Worm (Caenorhabditis elegans): Measurements from ENCODE around the gene cku-80.

The cku-80 gene

DNA sequence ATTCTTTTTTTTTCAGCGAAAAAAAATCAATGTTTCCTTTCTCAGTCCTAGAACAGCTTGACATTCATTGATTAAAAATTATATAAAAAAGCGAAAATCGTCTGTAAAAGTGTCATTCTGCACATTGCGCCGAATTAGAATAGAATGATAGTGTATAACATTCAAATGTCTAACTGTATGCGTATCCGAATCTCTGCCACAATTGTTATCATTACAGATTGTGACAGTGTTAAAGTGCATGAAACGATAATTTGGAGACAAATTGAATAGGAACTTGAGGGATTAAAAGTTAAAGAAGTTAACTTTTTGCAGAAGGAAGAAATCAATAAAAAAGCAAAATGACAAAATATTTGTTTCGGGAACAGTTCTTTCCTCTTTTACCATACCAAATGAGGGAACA lies 48.7 kb downstream of the cku-80 start:
- peak; percentile 6 for TF ChIP-seq pqm-1 (tag; optimal IDR thresholded peaks at IDR 0.05)
- peak; percentile 64 for TF ChIP-seq elt-2 (tag; optimal IDR thresholded peaks at IDR 0.05)
- no peak for TF ChIP-seq zag-1 (tag; optimal IDR thresholded peaks at IDR 0.05)
- TF ChIP-seq nhr-23 (tag; optimal IDR thresholded peaks at IDR 0.05): no peak

DNA sequence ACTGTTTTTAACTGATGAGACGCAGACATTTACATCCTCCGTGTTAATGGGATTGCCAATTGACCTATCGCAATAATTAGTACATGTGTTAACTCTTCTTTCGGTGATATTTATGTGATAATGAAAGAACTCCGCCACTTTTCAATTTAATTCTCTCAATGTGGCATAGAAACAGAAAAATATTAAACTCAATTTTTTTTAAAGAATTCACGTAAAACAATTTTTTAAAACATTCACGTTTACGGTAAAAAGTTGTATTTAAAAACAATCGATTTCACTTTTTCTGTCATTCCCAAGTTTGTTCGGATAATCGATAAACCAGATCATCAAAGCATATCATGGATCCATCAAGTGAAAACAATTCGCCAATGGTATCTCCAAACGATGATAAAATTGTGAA lies 49.2 kb downstream of the cku-80 start, which contains the start of gene mstr-2:
mstr-2 (plus strand) TSS at position 301 of the 400 bp plus-strand sequence.
- TF ChIP-seq nhr-12 (tag; optimal IDR thresholded peaks at IDR 0.05) (no peak), fos-1 (tag; optimal IDR thresholded peaks at IDR 0.05) (no peak), ceh-16 (tag; optimal IDR thresholded peaks at IDR 0.05) (no peak), ceh-28 (tag; optimal IDR thresholded peaks at IDR 0.05) (no peak)

DNA sequence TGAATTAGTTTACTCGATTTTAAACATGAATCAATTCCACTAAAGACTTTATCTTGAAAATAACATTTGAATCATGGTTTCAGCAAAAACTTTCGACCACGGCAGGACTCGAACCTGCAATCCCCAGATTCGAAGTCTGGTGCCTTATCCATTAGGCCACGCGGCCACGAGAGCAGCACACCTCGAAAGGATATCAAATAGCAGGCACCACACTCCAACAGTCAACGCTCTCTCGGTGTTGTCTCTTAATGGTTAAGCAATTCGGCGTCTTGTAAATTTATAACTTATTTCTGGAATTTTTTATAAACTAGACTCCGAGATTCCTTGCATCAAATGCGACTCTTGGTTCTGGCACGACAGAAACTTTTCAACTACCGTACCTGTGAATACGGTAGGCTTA lies 51.1 kb downstream of the cku-80 start:
- TF ChIP-seq ama-1 (optimal IDR thresholded peaks at IDR 0.05): peak; percentile 46
- TF ChIP-seq ceh-9 (tag; optimal IDR thresholded peaks at IDR 0.05): no peak
- TF ChIP-seq R02D3.7 (tag; optimal IDR thresholded peaks at IDR 0.05): no peak
- no peak for TF ChIP-seq ztf-11 (tag; optimal IDR thresholded peaks at IDR 0.05)
- TF ChIP-seq ZK546.5 (tag; optimal IDR thresholded peaks at IDR 0.05): no peak
- TF ChIP-seq tbx-2 (tag; optimal IDR thresholded peaks at IDR 0.05): peak; percentile 52
- TF ChIP-seq nhr-77 (tag; optimal IDR thresholded peaks at IDR 0.05): no peak
- TF ChIP-seq lin-39 (tag; optimal IDR thresholded peaks at IDR 0.05): peak; percentile 28
- peak; percentile 56 for TF ChIP-seq nhr-23 (tag; optimal IDR thresholded peaks at IDR 0.05)
- peak; percentile 8 for TF ChIP-seq pqm-1 (tag; optimal IDR thresholded peaks at IDR 0.05)
- no peak for TF ChIP-seq nhr-28 (tag; optimal IDR thresholded peaks at IDR 0.05)
- TF ChIP-seq pha-4 (tag; optimal IDR thresholded peaks at IDR 0.05): peak; percentile 40
- peak; percentile 11 for TF ChIP-seq egl-27 (tag; optimal IDR thresholded peaks at IDR 0.05)
- no peak for TF ChIP-seq ceh-16 (tag; optimal IDR thresholded peaks at IDR 0.05)
- peak; percentile 78 for TF ChIP-seq nhr-43 (tag; optimal IDR thresholded peaks at IDR 0.05; ENCODE audit: poor library complexity, severe bottlenecking)
- no peak for TF ChIP-seq mdl-1 (tag; optimal IDR thresholded peaks at IDR 0.05)
- no peak for TF ChIP-seq egl-5 (tag; optimal IDR thresholded peaks at IDR 0.05)
- no peak for TF ChIP-seq ceh-82 (tag; optimal IDR thresholded peaks at IDR 0.05)
- TF ChIP-seq unc-39 (tag; optimal IDR thresholded peaks at IDR 0.05): no peak
- no peak for TF ChIP-seq nhr-25 (tag; optimal IDR thresholded peaks at IDR 0.05)
- no peak for TF ChIP-seq fkh-10 (GFP tag; optimal IDR thresholded peaks at IDR 0.05)
- TF ChIP-seq lin-15B (tag; optimal IDR thresholded peaks at IDR 0.05): peak; percentile 31
- TF ChIP-seq jun-1 (tag; optimal IDR thresholded peaks at IDR 0.05): peak; percentile 18
- TF ChIP-seq snpc-4 (tag; optimal IDR thresholded peaks at IDR 0.05): peak; percentile 28
- no peak for TF ChIP-seq eor-1 (tag; optimal IDR thresholded peaks at IDR 0.05)
- no peak for TF ChIP-seq elt-1 (tag; optimal IDR thresholded peaks at IDR 0.05)
- no peak for TF ChIP-seq nhr-67 (tag; optimal IDR thresholded peaks at IDR 0.05)
- no peak for TF ChIP-seq nhr-11 (tag; optimal IDR thresholded peaks at IDR 0.05)
- TF ChIP-seq nfya-1 (tag; optimal IDR thresholded peaks at IDR 0.05; ENCODE audit: insufficient read depth): peak; percentile 60
- no peak for TF ChIP-seq skn-1 (tag; optimal IDR thresholded peaks at IDR 0.05)
- no peak for TF ChIP-seq ztf-4 (tag; optimal IDR thresholded peaks at IDR 0.05)
- TF ChIP-seq elt-2 (tag; optimal IDR thresholded peaks at IDR 0.05): peak; percentile 48
- no peak for TF ChIP-seq daf-12 (tag; optimal IDR thresholded peaks at IDR 0.05)
- no peak for TF ChIP-seq nhr-76 (tag; optimal IDR thresholded peaks at IDR 0.05)
- peak; percentile 89 for TF ChIP-seq lsy-12 (tag; optimal IDR thresholded peaks at IDR 0.05)
